Worm (Caenorhabditis elegans) whole organism, early embryonic: Measurements from ENCODE around the gene elmd-1.

Experiments
- B0310.2 ChIP-seq: sonication (generic microtip); optimal IDR thresholded peaks from 2 replicates; lab custom pipeline; 2016; ENCODE audit warnings: mild to moderate bottlenecking, missing genetic modification characterization, missing compliant biosample characterization
- F13C5.2 ChIP-seq: sonication (generic microtip); optimal IDR thresholded peaks from 2 replicates; lab custom pipeline; 2017; ENCODE audit warnings: mild to moderate bottlenecking, missing genetic modification characterization, inconsistent platforms, missing compliant biosample characterization
- aly-1 ChIP-seq: sonication (generic microtip); optimal IDR thresholded peaks from 2 replicates; lab custom pipeline; 2016; ENCODE audit warnings: missing genetic modification characterization, missing compliant biosample characterization
- ama-1 ChIP-seq: fragments of 150-350 bp; optimal IDR thresholded peaks from 2 replicates; lab custom pipeline; 2014
- ceh-13 ChIP-seq: fragments of 200-800 bp; sonication (Bioruptor generic); optimal IDR thresholded peaks from 2 replicates; lab custom pipeline; 2018; ENCODE audit warnings: mild to moderate bottlenecking, missing genetic modification characterization, missing compliant biosample characterization
- ceh-36 ChIP-seq: sonication (generic microtip); optimal IDR thresholded peaks from 2 replicates; lab custom pipeline; 2016; ENCODE audit warnings: missing genetic modification characterization, inconsistent platforms, missing compliant biosample characterization
- ets-7 ChIP-seq: sonication (generic microtip); optimal IDR thresholded peaks from 2 replicates; lab custom pipeline; 2016; ENCODE audit warnings: missing genotype, missing genetic modification characterization, missing compliant biosample characterization
- flt-1 ChIP-seq: fragments of 200-800 bp; sonication (Bioruptor generic); IDR thresholded peaks from 2 replicates; pipeline ENCODE4 v1.3.6; 2022; ENCODE audit warnings: missing genetic modification characterization, missing compliant biosample characterization
- hmbx-1 ChIP-seq: sonication (generic microtip); optimal IDR thresholded peaks from 2 replicates; lab custom pipeline; 2016; ENCODE audit warnings: mild to moderate bottlenecking, missing genetic modification characterization, missing compliant biosample characterization
- hmg-4 ChIP-seq: fragments of 200-800 bp; sonication (Bioruptor generic); optimal IDR thresholded peaks from 2 replicates; lab custom pipeline; 2018; ENCODE audit warnings: mild to moderate bottlenecking, missing genetic modification characterization, missing compliant biosample characterization
- hnd-1 ChIP-seq: sonication (generic microtip); optimal IDR thresholded peaks from 2 replicates; lab custom pipeline; 2016; ENCODE audit warnings: missing genetic modification characterization, missing compliant biosample characterization
- pes-1 ChIP-seq: fragments of 200-800 bp; sonication (Bioruptor generic); IDR thresholded peaks from 2 replicates; pipeline ENCODE4 v1.3.6; 2022; ENCODE audit warnings: missing genetic modification reagents, missing genetic modification characterization, missing compliant biosample characterization
- scrt-1 ChIP-seq: fragments of 200-800 bp; sonication (Bioruptor generic); IDR thresholded peaks from 2 replicates; pipeline ENCODE4 v1.3.6; 2022; ENCODE audit warnings: missing genetic modification characterization, missing compliant biosample characterization
- sea-1 ChIP-seq: fragments of 200-800 bp; sonication (Bioruptor generic); conservative IDR thresholded peaks from 2 replicates; pipeline ENCODE4 v1.3.6; 2022; ENCODE audit warnings: missing genetic modification characterization, missing compliant biosample characterization
- tbx-11 ChIP-seq: fragments of 200-800 bp; sonication (Bioruptor generic); IDR thresholded peaks from 2 replicates; pipeline ENCODE4 v1.3.6; 2022; ENCODE audit warnings: missing genetic modification characterization, missing compliant biosample characterization
- tbx-37 ChIP-seq: fragments of 200-800 bp; sonication (Bioruptor generic); conservative IDR thresholded peaks from 2 replicates; pipeline ENCODE4 v1.3.6; 2022; ENCODE audit warnings: missing genetic modification reagents, missing genetic modification characterization, missing compliant biosample characterization
- tra-4 ChIP-seq: sonication (generic microtip); optimal IDR thresholded peaks from 2 replicates; lab custom pipeline; 2017; ENCODE audit warnings: missing genetic modification characterization, missing compliant biosample characterization

Gene elmd-1

ce11 chrIII:3425438-3425837 is 35.7 kb downstream of the elmd-1 start, which contains the start of gene metl-18:
Gene metl-18 (plus strand): TSS chrIII:3425738.
- TF ChIP-seq flt-1 (no peak), B0310.2 (tag; lab: Kevin White, UChicago) (no peak), pes-1 (no peak), tbx-11 (GFP tag; lab: Robert Waterston, UW) (no peak), tra-4 (no peak), aly-1 (tag; lab: Kevin White, UChicago) (no peak), ets-7 (no peak), tbx-37 (GFP tag; lab: Robert Waterston, UW) (no peak), sea-1 (no peak), ceh-13 (GFP tag; lab: Kevin White, UChicago) (no peak), scrt-1 (GFP tag; lab: Robert Waterston, UW) (no peak), hnd-1 (tag; lab: Kevin White, UChicago) (no peak), F13C5.2 (tag; lab: Kevin White, UChicago) (no peak), hmg-4 (GFP tag; lab: Kevin White, UChicago) (no peak), hmbx-1 (no peak), ceh-36 (tag; lab: Kevin White, UChicago) (no peak), ama-1 (lab: Kevin White, UChicago) (no peak)

ce11 chrIII:3426741-3427140 is 37.0 kb downstream of the elmd-1 start:
- no peak for TF ChIP-seq hmbx-1
- TF ChIP-seq pes-1: 0 out of 2 replicates have a peak, but pooled peaks have one; percentile 5
- TF ChIP-seq ceh-13 (GFP tag; lab: Kevin White, UChicago): no peak
- TF ChIP-seq scrt-1 (GFP tag; lab: Robert Waterston, UW): 0 out of 2 replicates have a peak, but pooled peaks have one; percentile 19
- TF ChIP-seq aly-1 (tag; lab: Kevin White, UChicago): no peak
- no peak for TF ChIP-seq tra-4

ce11 chrIII:3428574-3428973 is 38.9 kb downstream of the elmd-1 start:
- no peak for TF ChIP-seq ama-1 (lab: Kevin White, UChicago)
- no peak for TF ChIP-seq F13C5.2 (tag; lab: Kevin White, UChicago)
- no peak for TF ChIP-seq flt-1

- TF ChIP-seq flt-1: no peak
- no peak for TF ChIP-seq tbx-11 (GFP tag; lab: Robert Waterston, UW)
- TF ChIP-seq ets-7: no peak
- no peak for TF ChIP-seq ama-1 (lab: Kevin White, UChicago)
- no peak for TF ChIP-seq hmbx-1
- no peak for TF ChIP-seq scrt-1 (GFP tag; lab: Robert Waterston, UW)
- TF ChIP-seq B0310.2 (tag; lab: Kevin White, UChicago): no peak
- no peak for TF ChIP-seq F13C5.2 (tag; lab: Kevin White, UChicago)
Measured at ce11 chrIII:3429761-3430160, 40.0 kb downstream of the elmd-1 start.

ce11 chrIII:3430667-3431066 is 40.9 kb downstream of the elmd-1 start:
- no peak for TF ChIP-seq pes-1
- no peak for TF ChIP-seq ceh-36 (tag; lab: Kevin White, UChicago)
- no peak for TF ChIP-seq hmbx-1
- no peak for TF ChIP-seq B0310.2 (tag; lab: Kevin White, UChicago)
- no peak for TF ChIP-seq ets-7
- no peak for TF ChIP-seq tbx-11 (GFP tag; lab: Robert Waterston, UW)
- TF ChIP-seq hmg-4 (GFP tag; lab: Kevin White, UChicago): no peak
- TF ChIP-seq tbx-37 (GFP tag; lab: Robert Waterston, UW): no peak
- TF ChIP-seq F13C5.2 (tag; lab: Kevin White, UChicago): no peak
- TF ChIP-seq flt-1: no peak
- TF ChIP-seq ceh-13 (GFP tag; lab: Kevin White, UChicago): no peak
- TF ChIP-seq scrt-1 (GFP tag; lab: Robert Waterston, UW): no peak

ce11 chrIII:3431385-3431784 is 41.7 kb downstream of the elmd-1 start, which contains the start of gene K01A11.1:
Gene K01A11.1 (minus strand): TSS chrIII:3431485.
- TF ChIP-seq hmg-4 (GFP tag; lab: Kevin White, UChicago) (no peak), aly-1 (tag; lab: Kevin White, UChicago) (no peak), ceh-36 (tag; lab: Kevin White, UChicago) (no peak), scrt-1 (GFP tag; lab: Robert Waterston, UW) (no peak), tra-4 (no peak), flt-1 (no peak), tbx-11 (GFP tag; lab: Robert Waterston, UW) (no peak)

- no peak for TF ChIP-seq tbx-11 (GFP tag; lab: Robert Waterston, UW)
Measured at ce11 chrIII:3435152-3435551, 45.4 kb downstream of the elmd-1 start.

ce11 chrIII:3437139-3437538 is 47.4 kb downstream of the elmd-1 start:
- TF ChIP-seq ets-7 (no peak), ceh-13 (GFP tag; lab: Kevin White, UChicago) (no peak), pes-1 (no peak), flt-1 (no peak)
